Worm (Caenorhabditis elegans) whole organism, midembryonic: ENCODE measurements around the gene hmg-12.
A peak's percentile ranks its signal among the peaks of the same experiment; 100 is the strongest.

Source experiments
- T22C8.4 ChIP-seq: fragments of 200-800 bp; sonication (Bioruptor generic); IDR thresholded peaks from 2 replicates; pipeline ENCODE4 v1.3.6; 2022; ENCODE audit warnings: missing genetic modification characterization, missing compliant biosample characterization
- cog-1 ChIP-seq: sonication (generic microtip); optimal IDR thresholded peaks from 2 replicates; lab custom pipeline; 2016; ENCODE audit warnings: missing genetic modification characterization, missing compliant biosample characterization
- flt-1 ChIP-seq: fragments of 200-800 bp; sonication (Bioruptor generic); IDR thresholded peaks from 2 replicates; pipeline ENCODE4 v1.3.6; 2022; ENCODE audit warnings: missing genetic modification characterization, missing compliant biosample characterization
- klf-2 ChIP-seq: fragments of 200-800 bp; sonication (Bioruptor generic); conservative IDR thresholded peaks from 2 replicates; pipeline ENCODE4 v1.3.6; 2022; ENCODE audit warnings: missing genetic modification reagents, missing genetic modification characterization, missing compliant biosample characterization
- med-1 ChIP-seq: sonication (generic microtip); optimal IDR thresholded peaks from 2 replicates; lab custom pipeline; 2017; ENCODE audit warnings: missing genetic modification characterization, mild to moderate bottlenecking, missing compliant biosample characterization, antibody characterized with exemption, missing genetic modification reagents; ENCODE audit not compliant: insufficient read depth
- ref-1 ChIP-seq: fragments of 200-800 bp; sonication (Bioruptor generic); conservative IDR thresholded peaks from 2 replicates; pipeline ENCODE4 v1.3.6; 2022; ENCODE audit warnings: missing genetic modification reagents, missing genetic modification characterization, missing compliant biosample characterization
- tab-1 ChIP-seq: fragments of 200-800 bp; sonication (Bioruptor generic); IDR thresholded peaks from 2 replicates; pipeline ENCODE4 v1.3.6; 2022; ENCODE audit warnings: missing genetic modification characterization, missing compliant biosample characterization
- ztf-23 ChIP-seq: fragments of 200-800 bp; sonication (Bioruptor generic); IDR thresholded peaks from 2 replicates; pipeline ENCODE4 v1.3.6; 2022; ENCODE audit warnings: missing genetic modification reagents, missing genetic modification characterization, missing compliant biosample characterization
- ztf-29 ChIP-seq: fragments of 200-800 bp; sonication (Bioruptor generic); IDR thresholded peaks from 2 replicates; pipeline ENCODE4 v1.3.6; 2022; ENCODE audit warnings: missing genetic modification reagents, missing genetic modification characterization, missing compliant biosample characterization

hmg-12 gene

DNA sequence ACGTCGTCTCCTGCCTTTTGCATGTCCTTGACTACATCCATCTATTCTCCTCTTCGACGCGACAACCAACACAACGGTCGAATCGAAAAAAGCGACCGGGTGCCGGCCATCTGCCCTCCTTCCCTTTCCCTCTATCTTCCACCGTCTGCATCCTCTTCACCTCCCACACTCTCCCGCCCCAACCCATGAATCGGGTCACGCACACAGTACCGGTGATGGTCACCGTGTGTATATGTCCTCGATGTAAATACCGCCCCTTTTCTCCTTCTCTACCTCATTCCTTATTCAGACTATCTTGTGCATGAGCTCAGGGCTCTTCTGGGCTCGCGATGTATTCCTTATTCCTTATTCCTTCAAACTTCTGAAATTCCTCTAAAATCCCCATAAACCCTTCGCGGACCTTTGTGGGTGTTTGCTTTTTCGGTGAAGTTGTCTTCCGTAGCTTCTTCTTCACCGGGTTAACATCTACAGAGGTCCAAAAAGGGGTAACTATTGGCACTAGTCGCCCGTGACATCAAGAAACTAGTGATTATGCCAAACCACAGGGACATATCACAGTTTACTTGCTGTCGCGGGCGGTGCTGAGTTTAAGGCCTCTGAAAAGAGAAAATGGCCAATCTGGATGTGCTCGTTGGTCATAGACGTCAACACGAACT lies 26.8 kb upstream of the hmg-12 start:
- TF ChIP-seq flt-1 (GFP tag; lab: Robert Waterston, UW) (peak; percentile 40; the same call in 1 of the 2 replicates), klf-2 (GFP tag; lab: Robert Waterston, UW) (no peak)

DNA sequence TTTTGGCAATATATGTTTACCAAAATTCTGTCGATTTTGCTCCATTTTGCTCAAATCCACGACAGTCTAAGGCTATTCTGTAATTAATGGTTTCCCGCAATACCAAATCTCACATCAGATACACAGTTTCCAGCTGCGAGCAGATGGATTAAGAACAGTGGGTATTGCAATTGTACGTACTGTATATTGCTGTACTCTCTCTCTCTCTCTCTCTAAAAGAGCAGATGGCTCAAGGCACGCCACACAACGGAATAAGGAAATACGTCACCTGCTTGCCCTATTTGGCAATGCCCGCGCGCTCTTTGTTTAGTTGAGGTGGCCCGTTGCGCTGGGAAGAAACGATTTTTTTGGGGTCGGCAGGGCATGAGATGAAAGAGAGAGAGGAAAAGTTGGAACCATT lies 25.7 kb upstream of the hmg-12 start:
- TF ChIP-seq med-1 (GFP tag; lab: Kevin White, UChicago) (no peak), flt-1 (GFP tag; lab: Robert Waterston, UW) (0 out of 2 replicates have a peak, but pooled peaks have one; percentile 55)

- TF ChIP-seq ztf-29 (no peak), tab-1 (no peak), T22C8.4 (GFP tag; lab: Robert Waterston, UW) (no peak), ztf-23 (no peak), klf-2 (GFP tag; lab: Robert Waterston, UW) (no peak), flt-1 (GFP tag; lab: Robert Waterston, UW) (no peak), med-1 (GFP tag; lab: Kevin White, UChicago) (no peak), cog-1 (tag; lab: Kevin White, UChicago) (no peak), ref-1 (GFP tag; lab: Robert Waterston, UW) (no peak)
Observed at ce11 chrII:11893323-11893722, 23.0 kb upstream of the hmg-12 start, which contains the start of gene ZK930.2. Gene ZK930.2 (minus strand): TSS chrII:11893423.

- TF ChIP-seq T22C8.4 (GFP tag; lab: Robert Waterston, UW) (no peak), cog-1 (tag; lab: Kevin White, UChicago) (no peak), ztf-29 (no peak), ztf-23 (no peak), ref-1 (GFP tag; lab: Robert Waterston, UW) (no peak), tab-1 (no peak), flt-1 (GFP tag; lab: Robert Waterston, UW) (no peak)
Observed at ce11 chrII:11899761-11900160, 16.6 kb upstream of the hmg-12 start.

DNA sequence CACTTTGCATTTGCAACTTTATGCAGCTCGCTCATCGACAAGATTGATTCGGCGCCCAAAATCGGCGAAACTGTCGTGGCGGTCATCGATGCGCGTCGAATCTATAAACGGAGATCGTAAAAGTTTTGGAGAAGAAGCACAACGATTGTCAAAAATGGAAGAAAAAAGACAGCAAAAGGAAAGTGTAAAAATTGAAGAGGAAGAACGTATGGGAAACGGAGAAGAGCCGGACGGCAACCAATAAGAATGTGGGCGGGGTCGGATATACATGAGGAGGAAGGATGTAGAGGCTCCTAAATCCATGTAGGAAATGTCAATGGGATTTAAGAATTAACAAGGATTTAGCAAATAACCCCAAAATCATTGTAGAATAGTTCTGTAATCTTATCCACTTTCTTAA lies 15.2 kb upstream of the hmg-12 start, which contains the start of gene vab-23:
Gene vab-23, minus strand, starts transcription at position 101 of the 400 bp plus-strand sequence.
- TF ChIP-seq T22C8.4 (GFP tag; lab: Robert Waterston, UW): no peak
- no peak for TF ChIP-seq flt-1 (GFP tag; lab: Robert Waterston, UW)
- TF ChIP-seq med-1 (GFP tag; lab: Kevin White, UChicago): no peak
- no peak for TF ChIP-seq cog-1 (tag; lab: Kevin White, UChicago)
- TF ChIP-seq tab-1: no peak
- TF ChIP-seq klf-2 (GFP tag; lab: Robert Waterston, UW): no peak
- no peak for TF ChIP-seq ztf-23

ce11 chrII:11902203-11902602 lies 14.1 kb upstream of the hmg-12 start:
- TF ChIP-seq cog-1 (tag; lab: Kevin White, UChicago) (peak; percentile 31), flt-1 (GFP tag; lab: Robert Waterston, UW) (no peak)

- no peak for TF ChIP-seq klf-2 (GFP tag; lab: Robert Waterston, UW)
Observed at ce11 chrII:11905023-11905422, 11.3 kb upstream of the hmg-12 start.

DNA sequence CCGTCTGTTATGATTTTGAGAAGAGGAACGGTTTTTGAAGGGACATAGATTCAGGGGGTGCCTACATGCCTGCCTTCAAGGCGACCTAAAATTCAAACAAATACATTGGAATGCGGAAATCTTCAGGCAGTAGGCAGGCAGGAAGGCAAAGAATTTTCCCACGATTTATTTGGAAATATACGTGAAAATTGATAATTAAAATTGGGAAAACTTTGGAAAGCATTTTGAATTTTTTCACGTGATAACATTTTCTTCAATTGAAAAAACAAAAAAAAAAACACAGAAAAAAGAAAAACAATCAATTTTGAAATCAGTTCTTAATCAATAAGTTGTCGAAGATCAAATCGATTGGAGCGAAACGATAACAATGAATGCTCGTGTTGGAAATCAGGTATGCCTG lies 10.1 kb upstream of the hmg-12 start, which contains the start of gene ZK930.4:
Gene ZK930.4, plus strand, starts transcription at position 301 of the 400 bp plus-strand sequence.
- no peak for TF ChIP-seq klf-2 (GFP tag; lab: Robert Waterston, UW)
- TF ChIP-seq med-1 (GFP tag; lab: Kevin White, UChicago): no peak
- TF ChIP-seq flt-1 (GFP tag; lab: Robert Waterston, UW): no peak
- TF ChIP-seq ref-1 (GFP tag; lab: Robert Waterston, UW): no peak
- no peak for TF ChIP-seq T22C8.4 (GFP tag; lab: Robert Waterston, UW)
- TF ChIP-seq cog-1 (tag; lab: Kevin White, UChicago): no peak
- no peak for TF ChIP-seq tab-1
- TF ChIP-seq ztf-29: no peak
- TF ChIP-seq ztf-23: no peak

DNA sequence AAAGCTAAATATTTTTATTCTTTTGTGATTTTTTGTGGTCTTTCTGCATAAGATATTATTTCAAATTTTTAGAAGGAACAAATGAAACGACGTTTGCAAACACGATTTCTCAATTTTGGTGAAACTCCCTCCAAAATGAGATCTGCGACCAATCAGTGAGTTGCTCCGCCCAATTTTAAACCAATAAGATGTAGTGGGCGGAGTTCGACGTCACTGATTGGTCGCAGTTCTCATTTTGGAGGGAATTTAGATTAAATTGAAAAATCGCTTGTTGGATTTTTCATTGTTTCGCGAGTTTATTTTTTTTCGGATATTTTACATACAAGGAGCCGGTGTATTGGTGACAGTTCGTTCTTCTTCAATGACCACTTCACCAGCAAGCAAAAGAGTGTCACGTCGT lies 5.7 kb upstream of the hmg-12 start:
- no peak for TF ChIP-seq ref-1 (GFP tag; lab: Robert Waterston, UW)
- no peak for TF ChIP-seq klf-2 (GFP tag; lab: Robert Waterston, UW)
- TF ChIP-seq ztf-29: no peak
- no peak for TF ChIP-seq ztf-23
- TF ChIP-seq cog-1 (tag; lab: Kevin White, UChicago): no peak
- no peak for TF ChIP-seq med-1 (GFP tag; lab: Kevin White, UChicago)
- TF ChIP-seq flt-1 (GFP tag; lab: Robert Waterston, UW): no peak
- no peak for TF ChIP-seq tab-1
- no peak for TF ChIP-seq T22C8.4 (GFP tag; lab: Robert Waterston, UW)

DNA sequence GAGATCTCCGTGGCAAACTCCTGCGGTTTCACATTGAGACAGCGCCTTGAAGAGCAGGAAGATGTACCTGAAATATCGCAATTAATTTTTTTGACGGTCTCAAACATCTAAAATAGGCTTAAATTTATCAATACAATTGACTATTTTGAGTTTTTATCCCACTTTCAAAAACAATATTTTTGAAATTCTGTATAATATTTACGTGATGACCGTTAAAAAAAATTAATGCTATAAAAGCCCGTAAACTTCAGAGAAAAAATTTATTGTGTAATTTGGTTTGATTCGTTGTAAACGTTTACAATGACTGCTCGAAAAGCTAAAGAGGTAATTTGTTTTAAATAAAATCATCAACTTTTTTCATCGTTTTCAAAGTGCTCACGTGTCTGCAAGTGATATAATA lies 2.0 kb upstream of the hmg-12 start, which contains the start of gene ZK930.7:
Gene ZK930.7, plus strand, starts transcription at position 301 of the 400 bp plus-strand sequence.
- no peak for TF ChIP-seq T22C8.4 (GFP tag; lab: Robert Waterston, UW)
- no peak for TF ChIP-seq ztf-23
- TF ChIP-seq med-1 (GFP tag; lab: Kevin White, UChicago): no peak
- no peak for TF ChIP-seq ztf-29
- TF ChIP-seq flt-1 (GFP tag; lab: Robert Waterston, UW): no peak

ce11 chrII:11916555-11916941 lies 235 bp downstream of the hmg-12 start:
- TF ChIP-seq ztf-29 (no peak), cog-1 (tag; lab: Kevin White, UChicago) (no peak), med-1 (GFP tag; lab: Kevin White, UChicago) (no peak), flt-1 (GFP tag; lab: Robert Waterston, UW) (no peak)
